Fruit fly (Drosophila melanogaster): ENCODE measurements around the gene Cog3.

The Cog3 gene

DNA sequence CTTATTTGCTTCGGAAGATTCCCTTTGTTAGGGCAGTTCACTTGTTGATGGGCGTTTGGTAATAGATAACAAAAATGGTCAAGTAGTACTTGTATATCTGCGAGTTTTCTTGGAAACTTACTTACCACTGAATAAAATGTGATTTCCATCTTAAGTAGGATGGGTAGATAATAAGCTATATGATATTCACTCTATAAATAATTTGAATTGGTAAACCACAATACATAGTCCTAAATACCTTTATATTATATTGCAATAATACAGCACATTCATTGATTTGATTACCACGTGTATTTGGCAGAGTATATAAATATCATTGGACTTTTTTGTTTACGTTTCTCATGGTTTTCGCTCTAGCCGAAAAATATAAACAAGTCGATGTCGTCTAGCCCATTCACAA lies 19.1 kb upstream of the Cog3 start:
- peak; percentile 67 for TF ChIP-seq noc (tag; optimal IDR thresholded peaks at IDR 0.05)

DNA sequence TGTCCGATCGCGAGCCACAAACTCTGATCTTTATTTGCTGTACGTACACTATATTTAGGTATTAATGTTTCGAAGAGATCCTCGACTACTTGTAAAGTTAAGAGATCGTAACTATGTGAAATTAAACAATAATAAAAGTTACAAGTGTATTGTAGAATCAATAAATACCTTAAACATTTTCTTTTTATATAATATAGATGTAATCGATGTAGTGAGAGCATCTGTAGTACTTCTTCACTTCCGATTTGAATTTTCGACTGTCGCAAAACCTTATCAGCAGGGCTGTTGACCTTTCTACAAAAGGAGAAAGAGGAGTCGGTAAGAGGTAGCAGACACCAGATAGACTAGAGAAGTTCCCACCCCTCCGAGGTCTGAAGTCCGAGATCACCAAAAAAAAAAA lies 18.3 kb upstream of the Cog3 start:
- no peak for TF ChIP-seq noc (tag; optimal IDR thresholded peaks at IDR 0.05)

- TF ChIP-seq noc (tag; optimal IDR thresholded peaks at IDR 0.05): no peak
These were observed 15.4 kb upstream of the Cog3 start, which contains the start of gene Pgant4 for dm6 chr2L:3472242-3472641. Gene Pgant4, plus strand, starts transcription at chr2L:3472603.

DNA sequence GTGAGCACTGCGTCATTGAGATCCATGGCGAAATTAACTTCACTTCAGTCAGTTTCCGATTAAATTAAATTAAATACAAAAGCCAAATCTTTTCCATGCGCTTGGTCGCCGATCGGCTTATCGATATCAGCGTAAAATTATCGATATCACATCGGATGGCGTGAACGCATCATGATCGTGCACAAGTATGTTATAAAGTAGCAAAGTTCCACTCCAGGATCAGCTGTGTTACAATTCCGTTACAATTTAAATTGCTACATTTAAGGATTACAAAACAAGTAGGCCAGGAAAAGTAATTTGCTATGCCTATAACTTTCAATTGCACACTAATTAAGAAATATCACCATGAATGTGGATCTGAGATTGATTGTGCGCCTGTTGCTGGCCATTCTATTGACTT lies 13.0 kb upstream of the Cog3 start, which contains the start of the genes Pif1 and CG31776:
TSS of gene Pif1 (minus strand) at position 136 of the 400 bp plus-strand sequence.
TSS of gene CG31776 (plus strand) at position 314 of the 400 bp plus-strand sequence.
- no peak for TF ChIP-seq noc (tag; optimal IDR thresholded peaks at IDR 0.05)

DNA sequence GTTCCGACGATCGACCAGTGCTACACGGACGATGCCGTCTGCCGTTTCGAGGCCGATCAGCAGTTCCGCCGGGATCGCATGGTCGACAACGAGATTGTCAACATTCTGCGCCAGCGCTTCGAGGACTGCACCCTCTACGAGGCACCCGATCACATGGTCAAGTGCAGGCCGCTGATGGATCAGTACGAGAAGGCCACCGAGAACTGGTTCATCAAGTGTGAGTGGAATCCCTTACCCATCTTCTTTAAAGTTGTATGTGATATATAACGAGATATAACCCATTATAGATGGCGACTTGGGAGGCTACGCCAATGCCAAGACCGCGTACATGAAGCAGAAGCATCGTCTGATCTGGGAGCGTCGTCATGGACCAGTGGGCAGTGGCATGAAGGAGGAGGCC lies 10.0 kb upstream of the Cog3 start:
- TF ChIP-seq noc (tag; optimal IDR thresholded peaks at IDR 0.05): no peak

DNA sequence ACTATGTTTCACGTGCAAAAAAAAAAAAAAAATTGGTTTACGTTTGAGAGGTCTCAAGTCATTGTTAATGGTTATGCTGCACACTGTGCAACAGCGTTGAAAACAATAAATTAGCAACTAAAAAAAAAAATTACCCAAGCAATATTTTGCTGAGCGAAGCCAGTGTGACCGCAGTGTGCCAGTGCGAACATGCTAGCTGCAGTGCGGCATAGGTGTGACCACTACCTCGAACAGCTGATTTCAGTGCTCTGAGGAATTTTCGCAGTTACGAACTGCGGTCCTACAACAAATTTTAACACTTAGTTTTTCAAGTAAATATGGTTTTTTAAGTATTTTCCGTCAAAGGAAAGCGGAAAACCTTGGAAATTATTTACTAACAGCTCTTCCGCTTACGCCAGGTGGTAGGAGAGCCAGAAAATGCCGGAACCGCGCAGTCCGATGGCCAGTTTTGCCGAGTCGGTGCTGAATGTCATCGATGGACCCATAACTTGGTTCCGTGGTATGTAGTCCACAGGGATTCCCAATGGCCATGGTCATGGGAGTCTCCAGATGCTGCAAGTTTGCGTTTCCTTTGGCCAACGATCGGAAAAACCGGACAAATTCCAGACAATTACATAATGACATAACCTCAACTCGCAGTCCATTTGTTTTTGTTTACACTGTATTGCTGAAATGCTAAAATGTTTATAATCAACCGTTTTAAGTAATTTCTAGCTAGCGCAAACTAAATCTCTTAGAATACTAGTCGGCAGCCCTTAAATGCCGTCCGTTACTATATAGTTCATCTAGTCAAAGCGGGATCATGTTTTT lies 9.3 kb upstream of the Cog3 start, which contains the start of the genes msl-2 and ND-PDSW:
TSS of gene msl-2 (minus strand) at position 195 of the 810 bp plus-strand sequence.
TSS of gene ND-PDSW (plus strand) at position 240 of the 810 bp plus-strand sequence.
- TF ChIP-seq noc (tag; optimal IDR thresholded peaks at IDR 0.05): no peak

dm6 chr2L:3465426-3465825 lies 8.6 kb upstream of the Cog3 start:
- no peak for TF ChIP-seq noc (tag; optimal IDR thresholded peaks at IDR 0.05)

dm6 chr2L:3461760-3462159 lies 4.9 kb upstream of the Cog3 start, which contains the start of gene CG3246:
Gene CG3246, minus strand, starts transcription at chr2L:3461952.
- TF ChIP-seq noc (tag; optimal IDR thresholded peaks at IDR 0.05): peak; percentile 60

dm6 chr2L:3452286-3452685 lies 4.6 kb downstream of the Cog3 start, which contains the start of gene CG12795:
Gene CG12795, plus strand, starts transcription at chr2L:3452466.
- no peak for TF ChIP-seq noc (tag; optimal IDR thresholded peaks at IDR 0.05)

dm6 chr2L:3449555-3450320 lies 7.1 kb downstream of the Cog3 start, which contains the start of gene Snx1:
Gene Snx1, plus strand, starts transcription at chr2L:3449683.
- TF ChIP-seq noc (tag; optimal IDR thresholded peaks at IDR 0.05): no peak

DNA sequence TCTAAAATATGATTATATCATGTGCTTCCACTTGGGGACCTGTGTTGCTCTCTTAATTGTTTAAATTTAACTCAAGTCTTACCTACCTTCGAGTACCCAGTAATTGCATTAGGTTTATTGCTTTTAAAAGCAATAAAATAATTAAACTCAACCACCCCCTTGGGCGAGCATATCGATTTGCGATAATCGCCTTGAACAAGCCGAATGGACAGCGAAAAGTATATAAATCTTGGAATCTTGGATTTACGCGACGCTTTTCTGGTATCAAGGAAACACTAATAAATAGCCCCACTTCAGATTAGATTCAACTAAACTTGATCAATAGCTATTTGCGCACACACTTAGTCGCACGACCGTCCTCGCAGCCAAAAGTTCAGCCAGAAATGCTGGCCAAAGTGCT lies 11.2 kb downstream of the Cog3 start, which contains the start of gene CG2772:
TSS of gene CG2772 (plus strand) at position 338 of the 400 bp plus-strand sequence.
- TF ChIP-seq noc (tag; optimal IDR thresholded peaks at IDR 0.05): peak; percentile 53

DNA sequence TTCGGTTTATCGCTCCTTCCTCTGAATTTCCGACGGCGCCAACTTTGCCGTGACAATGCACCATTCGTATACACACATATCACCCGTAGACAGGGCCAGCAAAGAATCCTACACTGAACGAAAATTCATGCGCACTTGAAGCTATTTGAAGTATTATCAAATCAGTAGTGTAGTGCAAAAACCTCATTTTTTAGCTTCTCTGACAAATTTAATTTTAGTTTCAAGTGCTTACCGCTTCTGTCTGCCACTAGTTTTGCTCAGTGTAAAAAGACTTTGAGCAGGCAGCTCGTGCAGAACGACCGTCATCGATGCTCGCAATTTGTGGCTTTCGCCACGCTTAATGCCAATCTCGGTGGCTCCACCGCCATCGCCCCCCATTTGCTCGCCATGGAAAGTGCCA lies 12.1 kb downstream of the Cog3 start:
- TF ChIP-seq noc (tag; optimal IDR thresholded peaks at IDR 0.05): no peak

- no peak for TF ChIP-seq noc (tag; optimal IDR thresholded peaks at IDR 0.05)
These were observed 15.2 kb downstream of the Cog3 start for dm6 chr2L:3441673-3442072.

dm6 chr2L:3441158-3441557 lies 15.7 kb downstream of the Cog3 start:
- TF ChIP-seq noc (tag; optimal IDR thresholded peaks at IDR 0.05): no peak

dm6 chr2L:3440322-3440721 lies 16.5 kb downstream of the Cog3 start:
- TF ChIP-seq noc (tag; optimal IDR thresholded peaks at IDR 0.05): no peak

dm6 chr2L:3439502-3439901 lies 17.4 kb downstream of the Cog3 start:
- no peak for TF ChIP-seq noc (tag; optimal IDR thresholded peaks at IDR 0.05)

Measured in whole organism, larva.